Worm (Caenorhabditis elegans) whole organism, L4 larva: ENCODE data around the gene xol-1.

Source experiments
- F37D6.2 ChIP-seq: sonication (generic microtip); optimal IDR thresholded peaks from 2 replicates; lab custom pipeline; 2016; ENCODE audit warnings: mild to moderate bottlenecking, missing genetic modification characterization, missing compliant biosample characterization
- F44E2.7 ChIP-seq: fragments of 200-800 bp; sonication (Bioruptor generic); IDR thresholded peaks from 2 replicates; pipeline ENCODE4 v2.1.2; 2022; ENCODE audit warnings: missing genetic modification characterization, missing compliant biosample characterization
- R02D3.7 ChIP-seq: fragments of 150-350 bp; sonication (generic microtip); optimal IDR thresholded peaks from 3 replicates; lab custom pipeline; 2014; ENCODE audit warnings: missing biosample characterization, missing genetic modification characterization
- T20F7.1 ChIP-seq: fragments of 200-800 bp; sonication (Bioruptor generic); optimal IDR thresholded peaks from 2 replicates; lab custom pipeline; 2018; ENCODE audit warnings: mild to moderate bottlenecking, missing genetic modification characterization, missing compliant biosample characterization
- Y48G9A.11 ChIP-seq: fragments of 200-800 bp; sonication (Bioruptor generic); IDR thresholded peaks from 2 replicates; pipeline ENCODE4 v1.3.6; 2022; ENCODE audit warnings: missing genetic modification reagents, missing genetic modification characterization, missing compliant biosample characterization
- Y75B8A.6 ChIP-seq: fragments of 200-800 bp; sonication (Bioruptor generic); IDR thresholded peaks from 2 replicates; pipeline ENCODE4 v1.3.6; 2022; ENCODE audit warnings: missing genetic modification reagents, missing genetic modification characterization, missing compliant biosample characterization
- arid-1 ChIP-seq: fragments of 200-800 bp; sonication (Bioruptor generic); conservative IDR thresholded peaks from 2 replicates; pipeline ENCODE4 v1.3.6; 2022; ENCODE audit warnings: missing genetic modification reagents, missing genetic modification characterization, missing compliant biosample characterization
- ceh-20 ChIP-seq: fragments of 200-800 bp; sonication (Bioruptor generic); IDR thresholded peaks from 2 replicates; pipeline ENCODE4 v1.3.6; 2022; ENCODE audit warnings: missing genetic modification reagents, missing genetic modification characterization, missing compliant biosample characterization
- ceh-28 ChIP-seq: fragments of 150-350 bp; optimal IDR thresholded peaks from 2 replicates; lab custom pipeline; 2014; ENCODE audit warnings: missing biosample characterization, missing genetic modification reagents, missing genetic modification characterization
- ceh-32 ChIP-seq: sonication (generic microtip); optimal IDR thresholded peaks from 2 replicates; lab custom pipeline; 2016; ENCODE audit warnings: mild to moderate bottlenecking, missing genetic modification characterization, missing compliant biosample characterization; ENCODE audit not compliant: poor library complexity
- ceh-44 ChIP-seq: fragments of 200-800 bp; sonication (Bioruptor generic); IDR thresholded peaks from 2 replicates; pipeline ENCODE4 v1.3.6; 2022; ENCODE audit warnings: missing genetic modification reagents, missing genetic modification characterization, missing compliant biosample characterization
- ces-1 ChIP-seq: fragments of 150-350 bp; sonication (generic microtip); optimal IDR thresholded peaks from 4 replicates; lab custom pipeline; 2014; ENCODE audit warnings: missing biosample characterization, missing genetic modification reagents, missing genetic modification characterization
- ctbp-1 ChIP-seq: fragments of 200-800 bp; sonication (Bioruptor generic); IDR thresholded peaks from 2 replicates; pipeline ENCODE4 v1.3.6; 2022; ENCODE audit warnings: missing genetic modification reagents, missing genetic modification characterization, missing compliant biosample characterization
- daf-16 ChIP-seq, 3 experiments: sonication (generic microtip); optimal IDR thresholded peaks; 2 replicates each; lab custom pipeline; 2016 to 2017; ENCODE audit warnings: missing genetic modification characterization in 3 of 3, missing genetic modification reagents in 3 of 3, mild to moderate bottlenecking in 2 of 3, missing compliant biosample characterization in 2 of 3, missing biosample characterization in 1 of 3, moderate library complexity in 1 of 3
- daf-19 ChIP-seq: fragments of 200-800 bp; sonication (Bioruptor generic); conservative IDR thresholded peaks from 2 replicates; pipeline ENCODE4 v1.3.6; 2022; ENCODE audit warnings: missing genetic modification characterization, missing compliant biosample characterization
- dpl-1 ChIP-seq: fragments of 150-350 bp; optimal IDR thresholded peaks from 2 replicates; lab custom pipeline; 2014; ENCODE audit warnings: missing biosample characterization, missing genetic modification reagents, missing genetic modification characterization
- fkh-10 ChIP-seq: fragments of 150-350 bp; optimal IDR thresholded peaks from 2 replicates; lab custom pipeline; 2014; ENCODE audit warnings: missing biosample characterization, missing genetic modification reagents, missing genetic modification characterization
- hif-1 ChIP-seq, 2 experiments: sonication (generic microtip); optimal IDR thresholded peaks; 2 replicates each; lab custom pipeline; 2016 to 2017; ENCODE audit warnings: missing compliant biosample characterization in 2 of 2, missing genetic modification characterization in 2 of 2, missing genetic modification reagents in 2 of 2, missing genotype in 2 of 2, mild to moderate bottlenecking in 1 of 2
- jun-1 ChIP-seq: fragments of 150-350 bp; optimal IDR thresholded peaks from 2 replicates; lab custom pipeline; 2014; ENCODE audit warnings: missing biosample characterization, missing genetic modification reagents, missing genetic modification characterization
- lim-7 ChIP-seq: fragments of 200-800 bp; sonication (Bioruptor generic); IDR thresholded peaks from 2 replicates; pipeline ENCODE4 v1.3.6; 2022; ENCODE audit warnings: missing genetic modification characterization, missing compliant biosample characterization
- lin-15B ChIP-seq: fragments of 150-350 bp; sonication (generic microtip); optimal IDR thresholded peaks from 3 replicates; lab custom pipeline; 2014; ENCODE audit warnings: missing biosample characterization, missing genetic modification characterization
- lin-38 ChIP-seq: fragments of 200-800 bp; sonication (Bioruptor generic); IDR thresholded peaks from 2 replicates; pipeline ENCODE4 v1.3.6; 2022; ENCODE audit warnings: missing genetic modification reagents, missing genetic modification characterization, missing compliant biosample characterization
- lin-39 ChIP-seq: fragments of 150-350 bp; optimal IDR thresholded peaks from 2 replicates; lab custom pipeline; 2014; ENCODE audit warnings: missing biosample characterization, missing genetic modification reagents, missing genetic modification characterization
- madf-5 ChIP-seq, 2 experiments: fragments of 200-800 bp; sonication (Bioruptor generic); IDR thresholded peaks; 2 replicates each; pipeline ENCODE4 v1.3.6; 2022; ENCODE audit warnings: missing compliant biosample characterization in 2 of 2, missing genetic modification characterization in 2 of 2
- nhr-11 ChIP-seq: fragments of 150-350 bp; optimal IDR thresholded peaks from 2 replicates; lab custom pipeline; 2014; ENCODE audit warnings: missing biosample characterization, missing genetic modification characterization
- nhr-25 ChIP-seq: sonication (generic microtip); optimal IDR thresholded peaks from 2 replicates; lab custom pipeline; 2017; ENCODE audit warnings: missing genetic modification characterization, mild to moderate bottlenecking, missing compliant biosample characterization, antibody characterized with exemption, moderate library complexity, borderline replicate concordance; ENCODE audit not compliant: insufficient read depth
- nhr-28 ChIP-seq: fragments of 150-350 bp; optimal IDR thresholded peaks from 2 replicates; lab custom pipeline; 2014; ENCODE audit warnings: missing biosample characterization, missing genetic modification characterization
- nhr-41 ChIP-seq: fragments of 200-800 bp; sonication (Bioruptor generic); IDR thresholded peaks from 2 replicates; pipeline ENCODE4 v1.3.6; 2022; ENCODE audit warnings: missing genetic modification reagents, missing genetic modification characterization, missing compliant biosample characterization
- nhr-42 ChIP-seq: fragments of 200-800 bp; sonication (Bioruptor generic); IDR thresholded peaks from 2 replicates; pipeline ENCODE4 v1.3.6; 2022; ENCODE audit warnings: missing genetic modification characterization, missing compliant biosample characterization
- nhr-48 ChIP-seq: sonication (generic microtip); optimal IDR thresholded peaks from 2 replicates; lab custom pipeline; 2016; ENCODE audit warnings: mild to moderate bottlenecking, missing genetic modification characterization, missing compliant biosample characterization
- nhr-76 ChIP-seq: fragments of 150-350 bp; optimal IDR thresholded peaks from 2 replicates; lab custom pipeline; 2014; ENCODE audit warnings: missing biosample characterization, missing genetic modification characterization
- pqm-1 ChIP-seq: sonication (generic microtip); optimal IDR thresholded peaks from 2 replicates; lab custom pipeline; 2017; ENCODE audit warnings: missing biosample characterization, missing genetic modification characterization
- rbr-2 ChIP-seq: sonication (generic microtip); optimal IDR thresholded peaks from 2 replicates; lab custom pipeline; 2016; ENCODE audit warnings: missing genotype, missing genetic modification characterization, missing compliant biosample characterization
- saeg-2 ChIP-seq: fragments of 200-800 bp; sonication (Bioruptor generic); IDR thresholded peaks from 2 replicates; pipeline ENCODE4 v1.3.6; 2022; ENCODE audit warnings: missing genetic modification reagents, missing genetic modification characterization, missing compliant biosample characterization
- sdz-12 ChIP-seq: fragments of 200-800 bp; sonication (Bioruptor generic); optimal IDR thresholded peaks from 2 replicates; lab custom pipeline; 2018; ENCODE audit warnings: mild to moderate bottlenecking, missing genetic modification characterization, missing compliant biosample characterization
- set-16 ChIP-seq: fragments of 200-800 bp; sonication (Bioruptor generic); IDR thresholded peaks from 2 replicates; pipeline ENCODE4 v1.3.6; 2022; ENCODE audit warnings: missing genetic modification reagents, missing genetic modification characterization, missing compliant biosample characterization
- spr-3 ChIP-seq: fragments of 200-800 bp; sonication (Bioruptor generic); optimal IDR thresholded peaks from 2 replicates; lab custom pipeline; 2018; ENCODE audit warnings: mild to moderate bottlenecking, missing genetic modification characterization, missing compliant biosample characterization
- tag-97 ChIP-seq: fragments of 200-800 bp; sonication (Bioruptor generic); IDR thresholded peaks from 2 replicates; pipeline ENCODE4 v1.3.6; 2022; ENCODE audit warnings: missing genetic modification characterization, missing compliant biosample characterization
- tra-1 ChIP-seq: fragments of 200-800 bp; sonication (Bioruptor generic); IDR thresholded peaks from 2 replicates; pipeline ENCODE4 v1.3.6; 2022; ENCODE audit warnings: missing genetic modification reagents, missing genetic modification characterization, missing compliant biosample characterization
- unc-62 ChIP-seq, 3 experiments: fragments of 150-350 bp in 1 of 3; sonication (generic microtip); optimal IDR thresholded peaks in 2 of 3; peaks in 1 of 3; 1 replicate in 1 of 3; 2 replicates in 2 of 3; lab custom pipeline; 2014 to 2017; ENCODE audit warnings: missing biosample characterization in 3 of 3, missing genetic modification characterization in 3 of 3, missing genetic modification reagents in 3 of 3, missing genotype in 1 of 3
- vab-7 ChIP-seq: fragments of 200-800 bp; sonication (Bioruptor generic); IDR thresholded peaks from 2 replicates; pipeline ENCODE4 v1.3.6; 2022; ENCODE audit warnings: missing genetic modification reagents, missing genetic modification characterization, missing compliant biosample characterization
- zfp-2 ChIP-seq: sonication (generic microtip); optimal IDR thresholded peaks from 2 replicates; lab custom pipeline; 2016; ENCODE audit warnings: mild to moderate bottlenecking, missing genetic modification characterization, missing compliant biosample characterization

Gene xol-1

ce11 chrX:8086725-8087641, 45.9 kb downstream of the xol-1 start (continued):
- TF ChIP-seq unc-62 (GFP tag; optimal IDR thresholded peaks at IDR 0.05 in 1 of 2; lab: Kevin White, UChicago) (peak in 1 of 2 experiments; percentile 54), unc-62 (tag; optimal IDR thresholded peaks at IDR 0.05; lab: Kevin White, UChicago) (no peak), nhr-11 (no peak), lin-38 (GFP tag; lab: Robert Waterston, UW) (peak; percentile 36; the same call in 1 of the 2 replicates), F44E2.7 (GFP tag; lab: Robert Waterston, UW) (no peak), ceh-20 (GFP tag; lab: Robert Waterston, UW) (0 out of 2 replicates have a peak, but pooled peaks have one; percentile 27)

ce11 chrX:8088474-8088873, 47.4 kb downstream of the xol-1 start, which contains the start of gene vem-1:
vem-1 (minus strand) TSS chrX:8088574.
- TF ChIP-seq vab-7 (GFP tag; lab: Robert Waterston, UW), result 0 out of 2 replicates have a peak, but pooled peaks have one; percentile 13
- TF ChIP-seq hif-1 (tag; optimal IDR thresholded peaks at IDR 0.05; lab: Kevin White, UChicago), result peak in 1 of 2 experiments; percentile 56
- no peak for TF ChIP-seq ctbp-1 (GFP tag; lab: Robert Waterston, UW)
- TF ChIP-seq tra-1 (GFP tag; lab: Robert Waterston, UW), result 0 out of 2 replicates have a peak, but pooled peaks have one; percentile 35
- 0 out of 2 replicates have a peak, but pooled peaks have one; percentile 40 for TF ChIP-seq lim-7 (GFP tag; lab: Robert Waterston, UW)
- peak; percentile 18 for TF ChIP-seq sdz-12 (GFP tag; lab: Kevin White, UChicago)

- TF ChIP-seq R02D3.7, result no peak
- no peak for TF ChIP-seq spr-3 (GFP tag; lab: Kevin White, UChicago)
- TF ChIP-seq ces-1 (GFP tag; lab: Kevin White, UChicago), result no peak
- TF ChIP-seq nhr-11, result no peak
- TF ChIP-seq jun-1 (tag; lab: Kevin White, UChicago), result peak; percentile 0
- TF ChIP-seq set-16, result no peak
- TF ChIP-seq fkh-10 (GFP tag; lab: Kevin White, UChicago), result no peak
- peak; percentile 52 for TF ChIP-seq pqm-1
- no peak for TF ChIP-seq nhr-48 (tag; lab: Kevin White, UChicago)
- TF ChIP-seq ctbp-1 (GFP tag; lab: Robert Waterston, UW), result no peak
- TF ChIP-seq daf-19 (GFP tag; lab: Robert Waterston, UW), result no peak
- TF ChIP-seq Y48G9A.11 (GFP tag; lab: Robert Waterston, UW), result no peak
- TF ChIP-seq F37D6.2 (tag; lab: Kevin White, UChicago), result no peak
- TF ChIP-seq nhr-41 (GFP tag; lab: Robert Waterston, UW), result no peak
- no peak for TF ChIP-seq lin-15B
- TF ChIP-seq ceh-32, result no peak
- TF ChIP-seq arid-1 (GFP tag; lab: Robert Waterston, UW), result no peak
- TF ChIP-seq saeg-2 (GFP tag; lab: Robert Waterston, UW), result no peak
- TF ChIP-seq nhr-25 (tag; lab: Kevin White, UChicago), result no peak
- no peak for TF ChIP-seq T20F7.1 (GFP tag; lab: Kevin White, UChicago)
- peak; percentile 37 for TF ChIP-seq rbr-2
- no peak for TF ChIP-seq lin-39 (tag; lab: Kevin White, UChicago)
- TF ChIP-seq lin-38 (GFP tag; lab: Robert Waterston, UW), result no peak
- no peak for TF ChIP-seq nhr-42 (GFP tag; lab: Robert Waterston, UW)
- no peak for TF ChIP-seq madf-5 (GFP tag; IDR thresholded peaks at IDR 0.05; lab: Robert Waterston, UW)
- TF ChIP-seq daf-16 (GFP tag; optimal IDR thresholded peaks at IDR 0.05; lab: Kevin White, UChicago), result no peak
- peak; percentile 95 for TF ChIP-seq daf-16 (tag; optimal IDR thresholded peaks at IDR 0.05; lab: Kevin White, UChicago)
- TF ChIP-seq Y75B8A.6, result no peak
- no peak for TF ChIP-seq ceh-44
- TF ChIP-seq dpl-1, result no peak
- TF ChIP-seq zfp-2, result no peak
- no peak for TF ChIP-seq tag-97
- no peak for TF ChIP-seq nhr-76
- no peak for TF ChIP-seq ceh-28 (tag; lab: Kevin White, UChicago)
- peak; percentile 97 for TF ChIP-seq nhr-28
Measured at ce11 chrX:8089266-8089909, 48.3 kb downstream of the xol-1 start.
